Worm (Caenorhabditis elegans) whole organism, midembryonic: ENCODE measurements around the gene Y113G7B.15.

Experiments used
- T22C8.4 ChIP-seq: fragments of 200-800 bp; sonication (Bioruptor generic); IDR thresholded peaks from 2 replicates; pipeline ENCODE4 v1.3.6; 2022; ENCODE audit warnings: missing genetic modification characterization, missing compliant biosample characterization
- cog-1 ChIP-seq: sonication (generic microtip); optimal IDR thresholded peaks from 2 replicates; lab custom pipeline; 2016; ENCODE audit warnings: missing genetic modification characterization, missing compliant biosample characterization
- flt-1 ChIP-seq: fragments of 200-800 bp; sonication (Bioruptor generic); IDR thresholded peaks from 2 replicates; pipeline ENCODE4 v1.3.6; 2022; ENCODE audit warnings: missing genetic modification characterization, missing compliant biosample characterization
- ref-1 ChIP-seq: fragments of 200-800 bp; sonication (Bioruptor generic); conservative IDR thresholded peaks from 2 replicates; pipeline ENCODE4 v1.3.6; 2022; ENCODE audit warnings: missing genetic modification reagents, missing genetic modification characterization, missing compliant biosample characterization
- ztf-29 ChIP-seq: fragments of 200-800 bp; sonication (Bioruptor generic); IDR thresholded peaks from 2 replicates; pipeline ENCODE4 v1.3.6; 2022; ENCODE audit warnings: missing genetic modification reagents, missing genetic modification characterization, missing compliant biosample characterization

DNA sequence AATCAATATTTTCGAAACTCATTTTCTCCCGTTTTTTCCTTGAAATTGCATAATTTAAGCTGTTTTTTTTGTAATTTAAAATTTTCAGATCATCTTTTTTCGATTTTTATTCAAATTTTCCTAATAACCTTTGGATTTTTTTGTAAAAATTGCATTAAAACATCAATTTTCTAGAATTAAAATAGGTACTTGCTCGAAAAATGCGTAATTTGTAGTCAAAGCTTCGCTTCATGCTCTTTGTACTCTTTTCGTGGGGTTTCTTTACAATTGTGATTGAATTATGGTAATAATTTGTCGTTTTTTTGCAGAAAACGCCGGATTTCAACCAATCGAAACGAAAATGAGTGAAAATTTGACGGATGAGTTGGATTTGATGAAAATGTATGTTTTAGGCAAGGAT lies 34.7 kb downstream of the Y113G7B.15 start, which contains the start of gene fog-2:
- TF ChIP-seq ztf-29 (GFP tag; lab: Robert Waterston, UW) (no peak), ref-1 (GFP tag; lab: Robert Waterston, UW) (no peak), T22C8.4 (GFP tag; lab: Robert Waterston, UW) (no peak), flt-1 (GFP tag; lab: Robert Waterston, UW) (no peak), cog-1 (no peak)
